Worm (Caenorhabditis elegans): ENCODE data around the gene ptr-1.

DNA sequence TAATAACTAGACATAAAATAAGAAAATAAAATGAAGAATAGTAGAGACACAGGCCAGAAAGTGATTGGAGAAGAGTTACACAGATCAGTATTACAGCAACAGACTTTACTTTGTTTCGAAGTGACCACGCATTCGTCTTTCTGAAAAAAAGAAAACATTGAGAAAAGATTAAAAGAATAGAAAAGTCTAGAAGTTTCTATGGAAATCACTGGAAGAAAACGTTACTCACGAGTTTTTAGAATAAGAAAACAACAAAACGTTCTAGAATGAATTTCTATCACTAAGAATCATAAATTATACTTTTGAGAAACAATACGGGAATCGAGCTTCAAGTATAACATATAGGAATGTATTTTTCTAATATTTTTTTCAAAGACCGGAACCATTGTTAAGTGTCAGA, 25.9 kb downstream of the ptr-1 start:
- no peak for TF ChIP-seq tbx-2 (tag; optimal IDR thresholded peaks at IDR 0.05)
- TF ChIP-seq ceh-24 (tag; optimal IDR thresholded peaks at IDR 0.05): no peak
- no peak for TF ChIP-seq nfya-1 (tag; optimal IDR thresholded peaks at IDR 0.05)
- no peak for TF ChIP-seq ttx-3 (tag; optimal IDR thresholded peaks at IDR 0.05)
